Worm (Caenorhabditis elegans): ENCODE data around the gene C08F1.8.
A peak's percentile ranks its signal among the peaks of the same experiment; 100 is the strongest.

Gene C08F1.8

ce11 chrII:1848109-1848508, 40.0 kb upstream of the C08F1.8 start, which contains the start of gene fbxb-97:
TSS of gene fbxb-97 (minus strand) at chrII:1848161.
- peak; percentile 51 for TF ChIP-seq unc-120 (tag; optimal IDR thresholded peaks at IDR 0.05; ENCODE audit: poor library complexity, severe bottlenecking)
- TF ChIP-seq ces-1 (GFP tag; optimal IDR thresholded peaks at IDR 0.05) = no peak

ce11 chrII:1844552-1844951, 36.4 kb upstream of the C08F1.8 start:
- TF ChIP-seq drap-1 (GFP tag; optimal IDR thresholded peaks at IDR 0.05) (no peak), ztf-11 (tag; optimal IDR thresholded peaks at IDR 0.05) (no peak), M03D4.4 (tag; optimal IDR thresholded peaks at IDR 0.05) (no peak), ceh-39 (tag; optimal IDR thresholded peaks at IDR 0.05) (no peak), lin-32 (GFP tag; optimal IDR thresholded peaks at IDR 0.05) (no peak), bed-3 (GFP tag; optimal IDR thresholded peaks at IDR 0.05) (no peak), nhr-28 (tag; optimal IDR thresholded peaks at IDR 0.05) (no peak), snpc-4 (tag; optimal IDR thresholded peaks at IDR 0.05) (no peak)

ce11 chrII:1842894-1843293, 34.8 kb upstream of the C08F1.8 start, which contains the start of the genes C52E2.5 and C52E2.4:
TSS of gene C52E2.5 (minus strand) at chrII:1842936.
TSS of gene C52E2.4 (plus strand) at chrII:1843145.
- TF ChIP-seq sptf-1 (tag; optimal IDR thresholded peaks at IDR 0.05) = no peak
- TF ChIP-seq unc-120 (tag; optimal IDR thresholded peaks at IDR 0.05; ENCODE audit: poor library complexity, severe bottlenecking) = no peak
- no peak for TF ChIP-seq ceh-83 (GFP tag; optimal IDR thresholded peaks at IDR 0.05)
- no peak for TF ChIP-seq tbx-8 (GFP tag; optimal IDR thresholded peaks at IDR 0.05)
- no peak for TF ChIP-seq unc-62 (GFP tag; optimal IDR thresholded peaks at IDR 0.05)
- TF ChIP-seq nhr-28 (tag; optimal IDR thresholded peaks at IDR 0.05) = no peak
- no peak for TF ChIP-seq lin-32 (GFP tag; optimal IDR thresholded peaks at IDR 0.05)
- TF ChIP-seq cnd-1 (tag; optimal IDR thresholded peaks at IDR 0.05) = no peak
- no peak for TF ChIP-seq mep-1 (tag; optimal IDR thresholded peaks at IDR 0.05)
- TF ChIP-seq flh-1 (GFP tag; optimal IDR thresholded peaks at IDR 0.05) = no peak
- TF ChIP-seq ceh-43 (GFP tag; optimal IDR thresholded peaks at IDR 0.05) = no peak
- no peak for TF ChIP-seq zip-8 (tag; optimal IDR thresholded peaks at IDR 0.05)
- TF ChIP-seq elt-1 (tag; optimal IDR thresholded peaks at IDR 0.05; ENCODE audit: borderline replicate concordance, insufficient read depth) = no peak
- no peak for TF ChIP-seq nhr-76 (tag; optimal IDR thresholded peaks at IDR 0.05)
- no peak for TF ChIP-seq elt-3 (tag; optimal IDR thresholded peaks at IDR 0.05)
- no peak for TF ChIP-seq mls-2 (tag; optimal IDR thresholded peaks at IDR 0.05)

DNA sequence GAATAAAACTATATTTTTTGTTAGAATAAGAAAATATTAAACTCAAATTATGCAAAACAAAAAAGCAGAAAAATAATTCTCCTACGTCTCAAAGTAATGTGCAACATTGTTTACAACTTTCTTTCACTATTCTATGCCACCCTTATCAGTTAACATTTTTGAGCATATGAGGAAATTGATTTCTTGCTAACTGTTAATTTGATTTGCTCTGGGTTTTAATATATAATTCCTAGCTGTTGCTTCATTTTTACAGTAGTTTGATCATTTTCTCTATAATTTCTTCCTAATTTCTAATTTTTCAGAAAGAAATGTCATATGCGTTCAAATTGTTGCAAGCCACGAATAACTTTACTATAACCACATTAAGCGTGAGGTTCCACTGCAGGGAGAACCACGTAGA, 28.1 kb upstream of the C08F1.8 start, which contains the start of gene T08E11.1:
Gene T08E11.1 (plus strand): TSS at position 301 of the 400 bp plus-strand sequence.
- TF ChIP-seq mab-5 (tag; optimal IDR thresholded peaks at IDR 0.05) (no peak), mls-2 (tag; optimal IDR thresholded peaks at IDR 0.05) (no peak)

ce11 chrII:1831883-1832388, 23.8 kb upstream of the C08F1.8 start, which contains the start of gene math-39:
TSS of gene math-39 (plus strand) at chrII:1832338.
- TF ChIP-seq pha-4 (tag; optimal IDR thresholded peaks at IDR 0.05) (no peak), blmp-1 (tag; optimal IDR thresholded peaks at IDR 0.05) (no peak), hlh-1 (tag; optimal IDR thresholded peaks at IDR 0.05) (no peak), sem-2 (GFP tag; optimal IDR thresholded peaks at IDR 0.05) (no peak), nhr-12 (tag; optimal IDR thresholded peaks at IDR 0.05) (no peak), drap-1 (GFP tag; optimal IDR thresholded peaks at IDR 0.05) (no peak)

- TF ChIP-seq nhr-12 (tag; optimal IDR thresholded peaks at IDR 0.05) = no peak
- no peak for TF ChIP-seq blmp-1 (tag; optimal IDR thresholded peaks at IDR 0.05)
- TF ChIP-seq mab-5 (tag; optimal IDR thresholded peaks at IDR 0.05) = no peak
Measured at ce11 chrII:1830182-1830682, 22.1 kb upstream of the C08F1.8 start, which contains the start of gene math-40. TSS of gene math-40 (plus strand) at chrII:1830632.

Measured in whole organism, mixed stage, embryonic.